Fruit fly (Drosophila melanogaster): ENCODE results near the gene CG6712.

The CG6712 gene

dm6 chr2L:12066617-12067251, 29.6 kb downstream of the CG6712 start, which contains the start of gene firl:
Gene firl, minus strand, starts transcription at chr2L:12066775.
- TF ChIP-seq CG1832 (GFP tag; optimal IDR thresholded peaks at IDR 0.05): no peak
- TF ChIP-seq CG13775 (GFP tag; optimal IDR thresholded peaks at IDR 0.05): no peak
- TF ChIP-seq CG2129 (GFP tag; IDR thresholded peaks at IDR 0.05; ENCODE audit: partially characterized antibody): no peak
- TF ChIP-seq CG17612 (GFP tag; IDR thresholded peaks at IDR 0.05): no peak
- peak; percentile 55 for TF ChIP-seq nom (GFP tag; optimal IDR thresholded peaks at IDR 0.05)
- TF ChIP-seq CG3065 (GFP tag; optimal IDR thresholded peaks at IDR 0.05): no peak
- TF ChIP-seq CG2116 (GFP tag; optimal IDR thresholded peaks at IDR 0.05): no peak
- TF ChIP-seq CG12659 (GFP tag; optimal IDR thresholded peaks at IDR 0.05): no peak
- TF ChIP-seq CG18764 (GFP tag; optimal IDR thresholded peaks at IDR 0.05): no peak
- TF ChIP-seq gsb (GFP tag; IDR thresholded peaks at IDR 0.05): no peak
- no peak for TF ChIP-seq sd (tag; optimal IDR thresholded peaks at IDR 0.05)
- peak; percentile 53 for TF ChIP-seq Blimp-1 (GFP tag; optimal IDR thresholded peaks at IDR 0.05)
- TF ChIP-seq CG13123 (GFP tag; optimal IDR thresholded peaks at IDR 0.05): no peak
- no peak for TF ChIP-seq aop (GFP tag; IDR thresholded peaks at IDR 0.05)
- no peak for TF ChIP-seq GATAe (GFP tag; conservative IDR thresholded peaks at IDR 0.05)
- TF ChIP-seq Trl (optimal IDR thresholded peaks at IDR 0.05): peak in 1 of 2 experiments; percentile 11
- no peak for TF ChIP-seq Trl (GFP tag; optimal IDR thresholded peaks at IDR 0.05)
- TF ChIP-seq CG32532 (GFP tag; IDR thresholded peaks at IDR 0.05): no peak
- no peak for TF ChIP-seq Jarid2 (GFP tag; optimal IDR thresholded peaks at IDR 0.05)

dm6 chr2L:12065683-12066386, 30.5 kb downstream of the CG6712 start:
- TF ChIP-seq disco-r (GFP tag; optimal IDR thresholded peaks at IDR 0.05) (no peak), peb (GFP tag; IDR thresholded peaks at IDR 0.05) (no peak), Abd-B (GFP tag; optimal IDR thresholded peaks at IDR 0.05) (no peak), lola (GFP tag; optimal IDR thresholded peaks at IDR 0.05) (peak in 1 of 3 experiments; percentile 74), Blimp-1 (GFP tag; optimal IDR thresholded peaks at IDR 0.05) (peak; percentile 90), Kr (GFP tag; optimal IDR thresholded peaks at IDR 0.05) (no peak), prd (optimal IDR thresholded peaks at IDR 0.05) (no peak), prd (GFP tag; IDR thresholded peaks at IDR 0.05) (peak; percentile 76; the same call in 2 of the 3 replicates), CG5180 (GFP tag; optimal IDR thresholded peaks at IDR 0.05) (no peak), oc (tag; optimal IDR thresholded peaks at IDR 0.05) (no peak), CG11695 (GFP tag; IDR thresholded peaks at IDR 0.05) (no peak), Fer3 (tag; optimal IDR thresholded peaks at IDR 0.05) (no peak), zfh2 (GFP tag; optimal IDR thresholded peaks at IDR 0.05) (no peak), gsb (GFP tag; IDR thresholded peaks at IDR 0.05) (no peak), gem (tag; optimal IDR thresholded peaks at IDR 0.05) (peak; percentile 75), slou (GFP tag; optimal IDR thresholded peaks at IDR 0.05) (no peak), al (GFP tag; IDR thresholded peaks at IDR 0.05) (no peak), sens-2 (GFP tag; IDR thresholded peaks at IDR 0.05) (no peak), CG14441 (GFP tag; IDR thresholded peaks at IDR 0.05) (no peak), unpg (GFP tag; optimal IDR thresholded peaks at IDR 0.05) (peak; percentile 47), cad (GFP tag; optimal IDR thresholded peaks at IDR 0.05) (peak; percentile 53), CG1647 (GFP tag; optimal IDR thresholded peaks at IDR 0.05) (no peak), CG13775 (GFP tag; optimal IDR thresholded peaks at IDR 0.05) (peak; percentile 12), Dbx (GFP tag; IDR thresholded peaks at IDR 0.05) (no peak), lbe (GFP tag; optimal IDR thresholded peaks at IDR 0.05) (peak; percentile 71), Myb (GFP tag; optimal IDR thresholded peaks at IDR 0.05) (no peak), nau (GFP tag; optimal IDR thresholded peaks at IDR 0.05) (no peak), CoRest (tag; optimal IDR thresholded peaks at IDR 0.05) (peak; percentile 48), psq (GFP tag; optimal IDR thresholded peaks at IDR 0.05) (no peak), YL-1 (GFP tag; optimal IDR thresholded peaks at IDR 0.05) (no peak), tap (tag; optimal IDR thresholded peaks at IDR 0.05) (no peak), Med (GFP tag) (no peak), CG10274 (GFP tag; optimal IDR thresholded peaks at IDR 0.05) (no peak)

All from whole organism, embryonic.